Worm (Caenorhabditis elegans) whole organism, L1 larva: ENCODE results near the gene hda-4.
A peak's percentile ranks its signal among the peaks of the same experiment; 100 is the strongest.

Experiments
- C04F5.9 ChIP-seq: sonication (generic microtip); optimal IDR thresholded peaks from 2 replicates; lab custom pipeline; 2016; ENCODE audit warnings: missing genetic modification characterization, missing compliant biosample characterization
- C34B4.2 ChIP-seq: sonication (generic microtip); optimal IDR thresholded peaks from 2 replicates; lab custom pipeline; 2017; ENCODE audit warnings: mild to moderate bottlenecking, missing genetic modification characterization, missing compliant biosample characterization
- F16B12.6 ChIP-seq: fragments of 150-350 bp; optimal IDR thresholded peaks from 2 replicates; lab custom pipeline; 2014; ENCODE audit warnings: missing biosample characterization, missing genetic modification characterization
- ama-1 ChIP-seq: fragments of 150-350 bp; optimal IDR thresholded peaks from 2 replicates; lab custom pipeline; 2014
- ceh-63 ChIP-seq: fragments of 200-800 bp; sonication (Bioruptor generic); optimal IDR thresholded peaks from 2 replicates; lab custom pipeline; 2018; ENCODE audit warnings: mild to moderate bottlenecking, missing genetic modification characterization, missing compliant biosample characterization
- ceh-90 ChIP-seq: sonication (generic microtip); optimal IDR thresholded peaks from 2 replicates; lab custom pipeline; 2016; ENCODE audit warnings: missing genetic modification characterization, missing compliant biosample characterization
- ces-1 ChIP-seq: fragments of 150-350 bp; optimal IDR thresholded peaks from 2 replicates; lab custom pipeline; 2014; ENCODE audit warnings: missing biosample characterization, missing genetic modification reagents, missing genetic modification characterization
- egl-27 ChIP-seq, 2 experiments: fragments of 150-350 bp in 1 of 2; sonication (generic microtip); optimal IDR thresholded peaks; 3 replicates each; lab custom pipeline; 2017 to 2018; ENCODE audit warnings: missing biosample characterization in 2 of 2, missing genetic modification characterization in 2 of 2, missing genetic modification reagents in 2 of 2
- elt-2 ChIP-seq: sonication (generic microtip); optimal IDR thresholded peaks from 2 replicates; lab custom pipeline; 2016; ENCODE audit warnings: missing genetic modification characterization, mild to moderate bottlenecking, inconsistent platforms, missing compliant biosample characterization, missing genetic modification reagents
- elt-3 ChIP-seq, 6 experiments: fragments of 150-350 bp in 1 of 6; sonication (generic microtip); optimal IDR thresholded peaks; 2 replicates each; lab custom pipeline; 2017 to 2018; ENCODE audit warnings: missing biosample characterization in 6 of 6, missing genetic modification characterization in 6 of 6, inconsistent platforms in 1 of 6
- ets-5 ChIP-seq: fragments of 200-800 bp; sonication (Bioruptor generic); IDR thresholded peaks from 2 replicates; pipeline ENCODE4 v1.3.6; 2022; ENCODE audit warnings: missing genetic modification characterization, missing compliant biosample characterization
- fkh-10 ChIP-seq: sonication (generic microtip); optimal IDR thresholded peaks from 2 replicates; lab custom pipeline; 2017; ENCODE audit warnings: missing biosample characterization, missing genetic modification reagents, missing genetic modification characterization
- fkh-4 ChIP-seq: sonication (generic microtip); optimal IDR thresholded peaks from 2 replicates; lab custom pipeline; 2016; ENCODE audit warnings: missing compliant biosample characterization, missing genetic modification characterization, borderline replicate concordance
- fos-1 ChIP-seq: fragments of 150-350 bp; optimal IDR thresholded peaks from 2 replicates; lab custom pipeline; 2014; ENCODE audit warnings: missing biosample characterization, missing genetic modification characterization
- hlh-17 ChIP-seq: fragments of 200-800 bp; sonication (Bioruptor generic); optimal IDR thresholded peaks from 2 replicates; lab custom pipeline; 2018; ENCODE audit warnings: missing genetic modification characterization, mild to moderate bottlenecking, missing compliant biosample characterization, moderate library complexity, borderline replicate concordance
- hlh-4 ChIP-seq: sonication (generic microtip); optimal IDR thresholded peaks from 2 replicates; lab custom pipeline; 2016; ENCODE audit warnings: mild to moderate bottlenecking, missing genetic modification characterization, missing compliant biosample characterization
- irx-1 ChIP-seq: sonication (generic microtip); optimal IDR thresholded peaks from 2 replicates; lab custom pipeline; 2016; ENCODE audit warnings: missing genetic modification characterization, missing compliant biosample characterization
- isw-1 ChIP-seq: fragments of 200-800 bp; sonication (Bioruptor generic); IDR thresholded peaks from 2 replicates; pipeline ENCODE4 v1.3.6; 2022; ENCODE audit warnings: missing genetic modification characterization, missing compliant biosample characterization
- lin-13 ChIP-seq: fragments of 150-350 bp; optimal IDR thresholded peaks from 2 replicates; lab custom pipeline; 2014; ENCODE audit warnings: missing biosample characterization, missing genetic modification reagents, missing genetic modification characterization
- lin-14 ChIP-seq: fragments of 200-800 bp; sonication (Bioruptor generic); optimal IDR thresholded peaks from 2 replicates; lab custom pipeline; 2018; ENCODE audit warnings: mild to moderate bottlenecking, missing genetic modification characterization, moderate library complexity, missing compliant biosample characterization
- lin-15B ChIP-seq: fragments of 150-350 bp; sonication (generic microtip); optimal IDR thresholded peaks from 3 replicates; lab custom pipeline; 2014; ENCODE audit warnings: missing biosample characterization, missing genetic modification characterization
- lin-35 ChIP-seq, 2 experiments: fragments of 150-350 bp; optimal IDR thresholded peaks; 2 replicates each; lab custom pipeline; 2014; ENCODE audit warnings: missing biosample characterization in 2 of 2, missing genetic modification characterization in 2 of 2, missing genetic modification reagents in 2 of 2
- lir-3 ChIP-seq: sonication (generic microtip); optimal IDR thresholded peaks from 2 replicates; lab custom pipeline; 2016; ENCODE audit warnings: mild to moderate bottlenecking, missing genetic modification characterization, moderate library complexity, missing compliant biosample characterization; ENCODE audit not compliant: poor library complexity
- lsy-2 ChIP-seq, 2 experiments: fragments of 150-350 bp; optimal IDR thresholded peaks; 2 replicates each; lab custom pipeline; 2014; ENCODE audit warnings: missing biosample characterization in 2 of 2, missing genetic modification characterization in 2 of 2
- mdl-1 ChIP-seq, 2 experiments: fragments of 150-350 bp; optimal IDR thresholded peaks; 2 replicates each; lab custom pipeline; 2014 to 2017; ENCODE audit warnings: missing biosample characterization in 2 of 2, missing genetic modification characterization in 2 of 2, inconsistent platforms in 1 of 2
- mep-1 ChIP-seq: fragments of 150-350 bp; optimal IDR thresholded peaks from 2 replicates; lab custom pipeline; 2014; ENCODE audit warnings: missing biosample characterization, missing genetic modification characterization
- nhr-12 ChIP-seq: sonication (generic microtip); optimal IDR thresholded peaks from 2 replicates; lab custom pipeline; 2017; ENCODE audit warnings: missing biosample characterization, missing genetic modification characterization
- nhr-20 ChIP-seq: sonication (generic microtip); optimal IDR thresholded peaks from 2 replicates; lab custom pipeline; 2016; ENCODE audit warnings: mild to moderate bottlenecking, missing genetic modification characterization, missing compliant biosample characterization
- nhr-47 ChIP-seq: sonication (generic microtip); optimal IDR thresholded peaks from 2 replicates; lab custom pipeline; 2016; ENCODE audit warnings: mild to moderate bottlenecking, missing genetic modification characterization, moderate library complexity, missing compliant biosample characterization
- nhr-71 ChIP-seq: sonication (generic microtip); optimal IDR thresholded peaks from 2 replicates; lab custom pipeline; 2016; ENCODE audit warnings: mild to moderate bottlenecking, missing genetic modification characterization, moderate library complexity, missing compliant biosample characterization
- nhr-77 ChIP-seq: fragments of 150-350 bp; optimal IDR thresholded peaks from 2 replicates; lab custom pipeline; 2014; ENCODE audit warnings: missing biosample characterization, missing genetic modification characterization
- nhr-90 ChIP-seq: sonication (generic microtip); optimal IDR thresholded peaks from 2 replicates; lab custom pipeline; 2016; ENCODE audit warnings: mild to moderate bottlenecking, missing genetic modification characterization, missing compliant biosample characterization; ENCODE audit not compliant: poor library complexity
- pag-3 ChIP-seq: sonication (generic microtip); optimal IDR thresholded peaks from 2 replicates; lab custom pipeline; 2017; ENCODE audit warnings: missing genetic modification characterization, mild to moderate bottlenecking, missing compliant biosample characterization, antibody characterized with exemption, borderline replicate concordance; ENCODE audit not compliant: insufficient read depth
- pax-3 ChIP-seq: fragments of 200-800 bp; sonication (Bioruptor generic); optimal IDR thresholded peaks from 2 replicates; lab custom pipeline; 2018; ENCODE audit warnings: mild to moderate bottlenecking, missing genetic modification characterization, moderate library complexity, missing compliant biosample characterization
- pqm-1 ChIP-seq: sonication (generic microtip); optimal IDR thresholded peaks from 3 replicates; lab custom pipeline; 2017; ENCODE audit warnings: missing biosample characterization, missing genetic modification characterization
- rnt-1 ChIP-seq: sonication (generic microtip); optimal IDR thresholded peaks from 2 replicates; lab custom pipeline; 2016; ENCODE audit warnings: mild to moderate bottlenecking, missing genetic modification characterization, moderate library complexity, missing compliant biosample characterization
- skn-1 ChIP-seq: fragments of 150-350 bp; optimal IDR thresholded peaks from 2 replicates; lab custom pipeline; 2014; ENCODE audit warnings: missing biosample characterization, missing genetic modification characterization
- sox-4 ChIP-seq: sonication (generic microtip); optimal IDR thresholded peaks from 2 replicates; lab custom pipeline; 2016; ENCODE audit warnings: missing genetic modification characterization, missing compliant biosample characterization
- sptf-1 ChIP-seq: fragments of 150-350 bp; optimal IDR thresholded peaks from 2 replicates; lab custom pipeline; 2014; ENCODE audit warnings: missing biosample characterization, missing genetic modification characterization
- sup-37 ChIP-seq: fragments of 200-800 bp; sonication (Bioruptor generic); optimal IDR thresholded peaks from 2 replicates; lab custom pipeline; 2018; ENCODE audit warnings: mild to moderate bottlenecking, missing genetic modification characterization, missing compliant biosample characterization
- tbx-2 ChIP-seq: sonication (generic microtip); optimal IDR thresholded peaks from 2 replicates; lab custom pipeline; 2016; ENCODE audit warnings: missing genetic modification characterization, missing compliant biosample characterization
- tlp-1 ChIP-seq: fragments of 150-350 bp; optimal IDR thresholded peaks from 2 replicates; lab custom pipeline; 2014; ENCODE audit warnings: missing biosample characterization, missing genetic modification characterization
- unc-130 ChIP-seq: fragments of 150-350 bp; optimal IDR thresholded peaks from 2 replicates; lab custom pipeline; 2017; ENCODE audit warnings: missing biosample characterization, missing genetic modification characterization, inconsistent platforms
- unc-30 ChIP-seq: sonication (generic microtip); optimal IDR thresholded peaks from 2 replicates; lab custom pipeline; 2017; ENCODE audit warnings: missing biosample characterization, missing genetic modification characterization
- unc-86 ChIP-seq: sonication (generic microtip); optimal IDR thresholded peaks from 2 replicates; lab custom pipeline; 2016; ENCODE audit warnings: missing genetic modification characterization, missing compliant biosample characterization
- unc-98 ChIP-seq: fragments of 200-800 bp; sonication (Bioruptor generic); IDR thresholded peaks from 2 replicates; pipeline ENCODE4 v1.3.6; 2022; ENCODE audit warnings: missing genetic modification characterization, missing compliant biosample characterization
- xbp-1 ChIP-seq: sonication (generic microtip); optimal IDR thresholded peaks from 2 replicates; lab custom pipeline; 2016; ENCODE audit warnings: missing genetic modification characterization, missing compliant biosample characterization
- zag-1 ChIP-seq: fragments of 150-350 bp; optimal IDR thresholded peaks from 2 replicates; lab custom pipeline; 2014; ENCODE audit warnings: missing biosample characterization, missing genetic modification characterization
- ztf-11 ChIP-seq, 2 experiments: sonication (generic microtip); optimal IDR thresholded peaks; 2 replicates each; lab custom pipeline; 2016 to 2017; ENCODE audit warnings: missing genetic modification characterization in 2 of 2, missing biosample characterization in 1 of 2, missing compliant biosample characterization in 1 of 2
- ztf-4 ChIP-seq: fragments of 150-350 bp; optimal IDR thresholded peaks from 2 replicates; lab custom pipeline; 2014; ENCODE audit warnings: missing biosample characterization, missing genetic modification characterization

Gene hda-4

ce11 chrX:16724954-16725353 is 4.4 kb upstream of the hda-4 start (continued):
- no peak for TF ChIP-seq xbp-1
- TF ChIP-seq sup-37 (GFP tag; lab: Kevin White, UChicago): no peak
- TF ChIP-seq ceh-90: no peak
- TF ChIP-seq nhr-90 (tag; lab: Kevin White, UChicago): no peak
- TF ChIP-seq sox-4 (tag; lab: Kevin White, UChicago): no peak
- no peak for TF ChIP-seq ceh-63 (GFP tag; lab: Kevin White, UChicago)
- peak; percentile 73 for TF ChIP-seq lin-14 (GFP tag; lab: Kevin White, UChicago)
- TF ChIP-seq skn-1: no peak
- TF ChIP-seq tbx-2 (tag; lab: Kevin White, UChicago): peak; percentile 17
- TF ChIP-seq ces-1 (GFP tag; lab: Kevin White, UChicago): no peak
- TF ChIP-seq ama-1: no peak
- no peak for TF ChIP-seq unc-98 (GFP tag; lab: Robert Waterston, UW)
- no peak for TF ChIP-seq irx-1 (tag; lab: Kevin White, UChicago)
- TF ChIP-seq ztf-4 (tag; lab: Kevin White, UChicago): no peak
- TF ChIP-seq mdl-1 (tag; optimal IDR thresholded peaks at IDR 0.05; lab: Kevin White, UChicago): peak in 1 of 2 experiments; percentile 45

- peak; percentile 68 for TF ChIP-seq lir-3
- TF ChIP-seq nhr-77: peak; percentile 93
- peak; percentile 95 for TF ChIP-seq unc-86 (tag; lab: Kevin White, UChicago)
- peak; percentile 88 for TF ChIP-seq rnt-1 (tag; lab: Kevin White, UChicago)
- TF ChIP-seq F16B12.6 (tag; lab: Kevin White, UChicago): no peak
- TF ChIP-seq fos-1 (tag; lab: Kevin White, UChicago): peak; percentile 69
- peak; percentile 86 for TF ChIP-seq elt-2 (tag; lab: Kevin White, UChicago)
- no peak for TF ChIP-seq sptf-1 (tag; lab: Kevin White, UChicago)
- peak; percentile 98 for TF ChIP-seq nhr-20 (tag; lab: Kevin White, UChicago)
- TF ChIP-seq tlp-1 (tag; lab: Kevin White, UChicago): no peak
- TF ChIP-seq fkh-10 (GFP tag; lab: Kevin White, UChicago): peak; percentile 90
- TF ChIP-seq lin-15B: no peak
- TF ChIP-seq hlh-4: no peak
- peak; percentile 83 for TF ChIP-seq xbp-1
- TF ChIP-seq pag-3 (tag; lab: Kevin White, UChicago): no peak
- no peak for TF ChIP-seq unc-30 (tag; lab: Kevin White, UChicago)
- TF ChIP-seq elt-3 (tag; optimal IDR thresholded peaks at IDR 0.05; lab: Kevin White, UChicago): peak in 3 of 6 experiments; percentile 44 to 88 (median 46)
- peak; percentile 62 to 83 for TF ChIP-seq lin-35 (GFP tag; optimal IDR thresholded peaks at IDR 0.05; lab: Kevin White, UChicago)
- peak; percentile 52 to 93 for TF ChIP-seq mdl-1 (tag; optimal IDR thresholded peaks at IDR 0.05; lab: Kevin White, UChicago)
- TF ChIP-seq C04F5.9 (tag; lab: Kevin White, UChicago): peak; percentile 22
- no peak for TF ChIP-seq C34B4.2 (tag; lab: Kevin White, UChicago)
- TF ChIP-seq tbx-2 (tag; lab: Kevin White, UChicago): peak; percentile 94
- peak; percentile 86 to 91 for TF ChIP-seq egl-27 (tag; optimal IDR thresholded peaks at IDR 0.05; lab: Kevin White, UChicago)
- peak; percentile 91 for TF ChIP-seq nhr-47 (tag; lab: Kevin White, UChicago)
- peak; percentile 62 for TF ChIP-seq sox-4 (tag; lab: Kevin White, UChicago)
- no peak for TF ChIP-seq pqm-1 (tag; lab: Kevin White, UChicago)
- peak; percentile 75 for TF ChIP-seq pax-3
- TF ChIP-seq hlh-17: no peak
- TF ChIP-seq lin-13: peak; percentile 91
- peak; percentile 78 for TF ChIP-seq isw-1
- TF ChIP-seq ets-5 (GFP tag; lab: Robert Waterston, UW): no peak
- TF ChIP-seq skn-1: peak; percentile 77
- no peak for TF ChIP-seq ceh-90
- no peak for TF ChIP-seq nhr-12 (tag; lab: Kevin White, UChicago)
- TF ChIP-seq fkh-4 (tag; lab: Kevin White, UChicago): no peak
- peak; percentile 96 for TF ChIP-seq unc-130
- peak; percentile 97 for TF ChIP-seq nhr-71
- no peak for TF ChIP-seq zag-1
- TF ChIP-seq lsy-2 (tag; optimal IDR thresholded peaks at IDR 0.05; lab: Kevin White, UChicago): peak; percentile 69 to 89
- TF ChIP-seq ztf-11 (tag; optimal IDR thresholded peaks at IDR 0.05; lab: Kevin White, UChicago): peak in 1 of 2 experiments; percentile 84
- no peak for TF ChIP-seq unc-98 (GFP tag; lab: Robert Waterston, UW)
- TF ChIP-seq mep-1 (tag; lab: Kevin White, UChicago): peak; percentile 66
Observed at ce11 chrX:16726879-16727278, 2.5 kb upstream of the hda-4 start.
